Fruit fly (Drosophila melanogaster) S2 (cell line): ENCODE data around the gene CNMa.

Experiments
- CG8478 ChIP-seq: fragments of >200 bp; optimal IDR thresholded peaks from 2 replicates; lab custom pipeline; 2018
- CTCF ChIP-seq, 2 experiments: fragments of >200 bp; optimal IDR thresholded peaks; 2 replicates each; lab custom pipeline; 2018

DNA sequence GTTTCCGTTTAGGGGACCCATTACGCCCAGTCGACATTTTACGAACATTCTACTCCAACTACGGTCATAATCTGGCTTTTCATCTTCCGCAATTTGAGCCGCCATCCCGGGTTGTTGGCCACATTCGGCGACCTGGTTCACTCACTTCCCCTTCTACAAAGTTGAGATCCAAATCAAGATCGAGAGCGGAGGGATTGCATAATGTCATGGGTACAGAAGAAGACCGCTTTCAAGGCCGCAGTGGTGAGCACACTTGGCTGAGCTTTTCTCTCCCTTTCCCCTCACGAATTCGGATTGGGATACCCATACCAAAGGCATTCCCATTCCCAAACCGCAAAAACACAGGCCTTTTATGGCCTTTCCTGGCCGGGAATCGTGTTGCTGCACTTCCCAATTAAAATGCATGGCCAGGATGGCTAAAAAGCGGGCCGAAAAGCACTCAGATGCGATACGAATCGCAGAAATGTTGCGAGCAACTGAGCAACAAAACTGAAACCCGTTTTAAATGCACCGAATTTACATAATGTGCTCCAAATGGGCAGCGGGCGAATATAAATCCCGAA lies 27.5 kb downstream of the CNMa start:
- TF ChIP-seq CG8478 (lab: Kevin White, UChicago), result no peak
- no peak for TF ChIP-seq CTCF (optimal IDR thresholded peaks at IDR 0.05; lab: Kevin White, UChicago)
